Worm (Caenorhabditis elegans): ENCODE data around the gene ZK930.7.

DNA sequence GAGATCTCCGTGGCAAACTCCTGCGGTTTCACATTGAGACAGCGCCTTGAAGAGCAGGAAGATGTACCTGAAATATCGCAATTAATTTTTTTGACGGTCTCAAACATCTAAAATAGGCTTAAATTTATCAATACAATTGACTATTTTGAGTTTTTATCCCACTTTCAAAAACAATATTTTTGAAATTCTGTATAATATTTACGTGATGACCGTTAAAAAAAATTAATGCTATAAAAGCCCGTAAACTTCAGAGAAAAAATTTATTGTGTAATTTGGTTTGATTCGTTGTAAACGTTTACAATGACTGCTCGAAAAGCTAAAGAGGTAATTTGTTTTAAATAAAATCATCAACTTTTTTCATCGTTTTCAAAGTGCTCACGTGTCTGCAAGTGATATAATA is at the start of gene ZK930.7:
- TF ChIP-seq dao-5 (tag; optimal IDR thresholded peaks at IDR 0.05) (no peak), him-1 (tag; optimal IDR thresholded peaks at IDR 0.05) (no peak), W03F9.2 (tag; optimal IDR thresholded peaks at IDR 0.05) (no peak)
